Worm (Caenorhabditis elegans) whole organism, L3 larva: ENCODE results near the gene F09G2.8.

Experiments used
- ZK546.5 ChIP-seq: sonication (generic microtip); optimal IDR thresholded peaks from 2 replicates; lab custom pipeline; 2017; ENCODE audit warnings: missing biosample characterization, missing genetic modification characterization
- egl-5 ChIP-seq: fragments of 150-350 bp; optimal IDR thresholded peaks from 2 replicates; lab custom pipeline; 2017; ENCODE audit warnings: missing biosample characterization, missing genetic modification reagents, missing genetic modification characterization, inconsistent platforms
- fos-1 ChIP-seq: fragments of 150-350 bp; optimal IDR thresholded peaks from 2 replicates; lab custom pipeline; 2014; ENCODE audit warnings: missing biosample characterization, missing genetic modification characterization
- jun-1 ChIP-seq: fragments of 150-350 bp; optimal IDR thresholded peaks from 2 replicates; lab custom pipeline; 2014; ENCODE audit warnings: missing biosample characterization, missing genetic modification reagents, missing genetic modification characterization
- lin-15B ChIP-seq: fragments of 150-350 bp; optimal IDR thresholded peaks from 2 replicates; lab custom pipeline; 2014; ENCODE audit warnings: missing biosample characterization, missing genetic modification characterization
- lin-39 ChIP-seq: fragments of 150-350 bp; optimal IDR thresholded peaks from 2 replicates; lab custom pipeline; 2018; ENCODE audit warnings: missing biosample characterization, missing genetic modification reagents, missing genetic modification characterization
- nfya-1 ChIP-seq: sonication (generic microtip); optimal IDR thresholded peaks from 2 replicates; lab custom pipeline; 2017; ENCODE audit warnings: missing genetic modification characterization, mild to moderate bottlenecking, missing compliant biosample characterization, antibody characterized with exemption, moderate library complexity; ENCODE audit not compliant: insufficient read depth
- nhr-12 ChIP-seq: fragments of 150-350 bp; optimal IDR thresholded peaks from 2 replicates; lab custom pipeline; 2014; ENCODE audit warnings: missing biosample characterization, missing genetic modification characterization
- nhr-237 ChIP-seq: fragments of 150-350 bp; optimal IDR thresholded peaks from 2 replicates; lab custom pipeline; 2014; ENCODE audit warnings: missing biosample characterization, missing genetic modification characterization
- nhr-43 ChIP-seq: sonication (generic microtip); optimal IDR thresholded peaks from 2 replicates; lab custom pipeline; 2016; ENCODE audit warnings: mild to moderate bottlenecking, missing genetic modification characterization, missing compliant biosample characterization; ENCODE audit not compliant: poor library complexity, severe bottlenecking
- nhr-77 ChIP-seq: fragments of 150-350 bp; optimal IDR thresholded peaks from 2 replicates; lab custom pipeline; 2014; ENCODE audit warnings: missing biosample characterization, missing genetic modification characterization
- tbx-2 ChIP-seq: sonication (generic microtip); optimal IDR thresholded peaks from 2 replicates; lab custom pipeline; 2016; ENCODE audit warnings: mild to moderate bottlenecking, missing genetic modification characterization, missing compliant biosample characterization
- ztf-11 ChIP-seq: fragments of 150-350 bp; optimal IDR thresholded peaks from 2 replicates; lab custom pipeline; 2014; ENCODE audit warnings: missing biosample characterization, missing genetic modification characterization

DNA sequence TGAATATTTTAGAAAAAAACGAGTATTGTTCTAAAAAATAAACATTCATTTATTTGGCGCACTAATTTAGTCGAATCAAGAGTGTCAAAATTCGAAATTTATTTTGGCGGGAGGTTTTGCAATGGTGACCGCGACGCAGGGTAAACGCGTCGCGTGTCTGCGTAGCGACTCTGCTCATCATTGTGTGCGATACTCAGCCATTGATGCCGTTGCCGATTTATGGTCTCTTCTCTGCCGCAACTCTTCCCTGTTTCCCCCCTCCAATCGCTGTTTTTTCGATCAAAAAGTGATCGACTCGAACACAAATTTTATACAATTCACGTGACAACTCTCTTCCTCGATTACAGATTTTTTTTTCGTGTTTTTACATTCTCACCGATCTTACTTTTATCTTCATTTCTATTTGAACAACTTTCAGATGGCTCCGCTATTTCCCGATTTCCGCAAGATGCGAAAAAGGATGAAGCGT, 3.1 kb upstream of the F09G2.8 start, which contains the start of gene F09G2.2:
- TF ChIP-seq egl-5 (tag; lab: Kevin White, UChicago) (peak; percentile 87), nhr-77 (tag; lab: Kevin White, UChicago) (no peak), nhr-12 (tag; lab: Kevin White, UChicago) (no peak), lin-15B (tag; lab: Kevin White, UChicago) (peak; percentile 92), fos-1 (tag; lab: Kevin White, UChicago) (no peak), ztf-11 (tag; lab: Kevin White, UChicago) (no peak), jun-1 (tag; lab: Kevin White, UChicago) (peak; percentile 94), lin-39 (tag; lab: Kevin White, UChicago) (peak; percentile 97), nhr-43 (peak; percentile 86), ZK546.5 (tag; lab: Kevin White, UChicago) (peak; percentile 16), nfya-1 (tag; lab: Kevin White, UChicago) (peak; percentile 95), nhr-237 (tag; lab: Kevin White, UChicago) (no peak), tbx-2 (peak; percentile 45)
